Fruit fly (Drosophila melanogaster) Kc167 (cell line): ENCODE measurements around the gene pasha.
A peak's percentile ranks its signal among the peaks of the same experiment; 100 is the strongest.

ENCODE experiments used
- Myc ChIP-seq: fragments of >200 bp; optimal IDR thresholded peaks from 2 replicates; lab custom pipeline; 2017; ENCODE audit warnings: missing external identifiers
- Sin3A ChIP-seq: fragments of >200 bp; optimal IDR thresholded peaks from 2 replicates; lab custom pipeline; 2018; ENCODE audit warnings: missing external identifiers
- h ChIP-seq: fragments of >200 bp; optimal IDR thresholded peaks from 3 replicates; lab custom pipeline; 2018; ENCODE audit warnings: missing external identifiers
- insv ChIP-seq: fragments of >200 bp; optimal IDR thresholded peaks from 3 replicates; lab custom pipeline; 2018; ENCODE audit warnings: missing external identifiers
- psq ChIP-seq: fragments of >200 bp; optimal IDR thresholded peaks from 2 replicates; lab custom pipeline; 2017; ENCODE audit warnings: missing external identifiers
- ttk ChIP-seq: sonication (Bioruptor generic); optimal IDR thresholded peaks from 2 replicates; lab custom pipeline; 2017; ENCODE audit warnings: missing external identifiers

Gene pasha

dm6 chr3R:31610639-31611594, 6.9 kb upstream of the pasha start, which contains the start of gene Med:
Gene Med, plus strand, starts transcription at chr3R:31611046.
- TF ChIP-seq psq (no peak), Sin3A (lab: Kevin White, UChicago) (no peak), h (no peak), Myc (lab: Kevin White, UChicago) (no peak), insv (lab: Kevin White, UChicago) (no peak), ttk (no peak)

- TF ChIP-seq psq, result no peak
- no peak for TF ChIP-seq h
- TF ChIP-seq ttk, result no peak
- TF ChIP-seq Sin3A (lab: Kevin White, UChicago), result no peak
- no peak for TF ChIP-seq Myc (lab: Kevin White, UChicago)
- TF ChIP-seq insv (lab: Kevin White, UChicago), result no peak
Measured at dm6 chr3R:31612564-31612963, 5.2 kb upstream of the pasha start, which contains the start of gene CycG. Gene CycG, minus strand, starts transcription at chr3R:31612664.

dm6 chr3R:31616001-31616400, 1.8 kb upstream of the pasha start, which contains the start of the genes Mnat9 and CG1792:
Gene Mnat9, minus strand, starts transcription at chr3R:31616160.
Gene CG1792, plus strand, starts transcription at chr3R:31616303.
- TF ChIP-seq insv (lab: Kevin White, UChicago) (no peak), Myc (lab: Kevin White, UChicago) (no peak), psq (no peak), Sin3A (lab: Kevin White, UChicago) (no peak), h (no peak), ttk (no peak)

dm6 chr3R:31621814-31622213, 4.0 kb downstream of the pasha start, which contains the start of gene kek6:
Gene kek6, plus strand, starts transcription at chr3R:31622136.
- TF ChIP-seq psq (no peak), Sin3A (lab: Kevin White, UChicago) (no peak), ttk (no peak), Myc (lab: Kevin White, UChicago) (no peak)

dm6 chr3R:31622648-31623047, 4.9 kb downstream of the pasha start:
- TF ChIP-seq ttk, result no peak
- TF ChIP-seq Sin3A (lab: Kevin White, UChicago), result no peak
- TF ChIP-seq psq, result no peak
- no peak for TF ChIP-seq h
- TF ChIP-seq Myc (lab: Kevin White, UChicago), result no peak
- TF ChIP-seq insv (lab: Kevin White, UChicago), result no peak

- TF ChIP-seq Sin3A (lab: Kevin White, UChicago), result no peak
- TF ChIP-seq h, result no peak
- no peak for TF ChIP-seq insv (lab: Kevin White, UChicago)
- TF ChIP-seq ttk, result no peak
Measured at dm6 chr3R:31626237-31626636, 8.5 kb downstream of the pasha start.

dm6 chr3R:31627186-31627585, 9.4 kb downstream of the pasha start:
- TF ChIP-seq h (no peak), ttk (no peak), insv (lab: Kevin White, UChicago) (no peak), Sin3A (lab: Kevin White, UChicago) (no peak), Myc (lab: Kevin White, UChicago) (no peak), psq (no peak)

- TF ChIP-seq psq (no peak), Myc (lab: Kevin White, UChicago) (no peak), ttk (no peak), h (no peak), Sin3A (lab: Kevin White, UChicago) (no peak), insv (lab: Kevin White, UChicago) (no peak)
Measured at dm6 chr3R:31630376-31630775, 12.6 kb downstream of the pasha start.

dm6 chr3R:31632316-31632715, 14.5 kb downstream of the pasha start:
- TF ChIP-seq psq (no peak), insv (lab: Kevin White, UChicago) (no peak), ttk (no peak), h (no peak), Myc (lab: Kevin White, UChicago) (no peak), Sin3A (lab: Kevin White, UChicago) (no peak)

- no peak for TF ChIP-seq insv (lab: Kevin White, UChicago)
- no peak for TF ChIP-seq Myc (lab: Kevin White, UChicago)
- no peak for TF ChIP-seq ttk
Measured at dm6 chr3R:31636501-31636900, 18.7 kb downstream of the pasha start.

- TF ChIP-seq insv (lab: Kevin White, UChicago) (no peak), ttk (no peak), psq (no peak)
Measured at dm6 chr3R:31662757-31663156, 45.0 kb downstream of the pasha start.

- TF ChIP-seq ttk, result no peak
- TF ChIP-seq h, result no peak
- TF ChIP-seq psq, result peak; percentile 73
- no peak for TF ChIP-seq insv (lab: Kevin White, UChicago)
- no peak for TF ChIP-seq Myc (lab: Kevin White, UChicago)
- no peak for TF ChIP-seq Sin3A (lab: Kevin White, UChicago)
Measured at dm6 chr3R:31669153-31669934, 51.6 kb downstream of the pasha start, which contains the start of gene Zmynd8. Gene Zmynd8, plus strand, starts transcription at chr3R:31669465.
